Fruit fly (Drosophila melanogaster) whole organism, prepupa: Measurements from ENCODE around the gene Karl.
"Not testable (repeated sequence)": the region's sequence is repeated elsewhere in the genome, so short reads cannot be mapped to it uniquely, and the experiment has no call there.

Source experiments
- CG10631 ChIP-seq: fragments of 200-800 bp; sonication (Bioruptor generic); optimal IDR thresholded peaks from 2 replicates; lab custom pipeline; 2016; ENCODE audit warnings: missing biosample characterization, missing genetic modification characterization
- CG10669 ChIP-seq: fragments of 200-800 bp; sonication (Bioruptor generic); optimal IDR thresholded peaks from 3 replicates; lab custom pipeline; 2018; ENCODE audit warnings: missing biosample characterization, mild to moderate bottlenecking, missing genetic modification characterization, moderate library complexity
- CG11762 ChIP-seq: fragments of 200-800 bp; sonication (Bioruptor generic); optimal IDR thresholded peaks from 3 replicates; lab custom pipeline; 2016; ENCODE audit warnings: missing biosample characterization, missing genetic modification characterization; ENCODE audit not compliant: insufficient read depth
- CG11902 ChIP-seq: fragments of 200-800 bp; sonication (Bioruptor generic); optimal IDR thresholded peaks from 3 replicates; lab custom pipeline; 2016; ENCODE audit warnings: missing biosample characterization, missing genetic modification characterization
- CG16779 ChIP-seq: fragments of 200-800 bp; sonication (Bioruptor generic); optimal IDR thresholded peaks from 3 replicates; lab custom pipeline; 2017; ENCODE audit warnings: missing biosample characterization, mild to moderate bottlenecking, missing genetic modification characterization
- CG3032 ChIP-seq: fragments of 200-800 bp; optimal IDR thresholded peaks from 2 replicates; lab custom pipeline; 2019; ENCODE audit warnings: missing biosample characterization, mild to moderate bottlenecking, missing genetic modification characterization, moderate library complexity
- CG32006 ChIP-seq: fragments of 200-800 bp; sonication (Bioruptor generic); optimal IDR thresholded peaks from 3 replicates; lab custom pipeline; 2017; ENCODE audit warnings: missing biosample characterization, mild to moderate bottlenecking, missing genetic modification characterization
- CG34406 ChIP-seq: fragments of 200-800 bp; sonication (Bioruptor generic); optimal IDR thresholded peaks from 3 replicates; lab custom pipeline; 2016; ENCODE audit warnings: missing biosample characterization, missing genetic modification characterization
- CG4318 ChIP-seq: fragments of 200-800 bp; sonication (Bioruptor generic); optimal IDR thresholded peaks from 3 replicates; lab custom pipeline; 2017; ENCODE audit warnings: missing biosample characterization, mild to moderate bottlenecking, missing genetic modification characterization
- CG6276 ChIP-seq: fragments of 200-800 bp; sonication (Bioruptor generic); optimal IDR thresholded peaks from 2 replicates; lab custom pipeline; 2017; ENCODE audit warnings: missing biosample characterization, mild to moderate bottlenecking, missing genetic modification characterization
- CG7368 ChIP-seq: fragments of 200-800 bp; sonication (Bioruptor generic); optimal IDR thresholded peaks from 3 replicates; lab custom pipeline; 2016; ENCODE audit warnings: missing biosample characterization, missing genetic modification characterization
- CG8319 ChIP-seq: fragments of 200-800 bp; sonication (Bioruptor generic); optimal IDR thresholded peaks from 3 replicates; lab custom pipeline; 2016; ENCODE audit warnings: missing biosample characterization, missing genetic modification characterization
- CG9139 ChIP-seq: fragments of 200-800 bp; sonication (Bioruptor generic); optimal IDR thresholded peaks from 3 replicates; lab custom pipeline; 2017; ENCODE audit warnings: missing biosample characterization, mild to moderate bottlenecking, missing genetic modification characterization
- Eip75B ChIP-seq: fragments of 200-800 bp; sonication (Bioruptor generic); optimal IDR thresholded peaks from 3 replicates; lab custom pipeline; 2016; ENCODE audit warnings: missing biosample characterization, missing genetic modification characterization
- Eip93F ChIP-seq: fragments of 200-800 bp; sonication (Bioruptor generic); optimal IDR thresholded peaks from 2 replicates; lab custom pipeline; 2016; ENCODE audit warnings: missing biosample characterization, mild to moderate bottlenecking, missing genetic modification characterization
- Ets21C ChIP-seq: fragments of 200-800 bp; sonication (Bioruptor generic); optimal IDR thresholded peaks from 3 replicates; lab custom pipeline; 2016; ENCODE audit warnings: missing biosample characterization, missing genetic modification characterization
- Gug ChIP-seq: fragments of 200-800 bp; sonication (Bioruptor generic); IDR thresholded peaks from 2 replicates; pipeline ENCODE4 v1.3.6; 2022; ENCODE audit warnings: missing biosample characterization, missing genetic modification characterization
- Hr38 ChIP-seq: sonication (Bioruptor generic); optimal IDR thresholded peaks from 2 replicates; lab custom pipeline; 2016; ENCODE audit warnings: missing biosample characterization, missing genetic modification characterization
- Hr4 ChIP-seq: fragments of 200-800 bp; sonication (Bioruptor generic); optimal IDR thresholded peaks from 3 replicates; lab custom pipeline; 2016; ENCODE audit warnings: missing biosample characterization, missing genetic modification characterization
- Lpt ChIP-seq: fragments of 200-800 bp; sonication (Bioruptor generic); optimal IDR thresholded peaks from 3 replicates; lab custom pipeline; 2016; ENCODE audit warnings: missing biosample characterization, missing genetic modification characterization
- OdsH ChIP-seq: fragments of 200-800 bp; sonication (Bioruptor generic); optimal IDR thresholded peaks from 3 replicates; lab custom pipeline; 2016; ENCODE audit warnings: missing biosample characterization, missing genetic modification characterization
- Sox14 ChIP-seq: fragments of 200-800 bp; sonication (Bioruptor generic); optimal IDR thresholded peaks from 3 replicates; lab custom pipeline; 2016; ENCODE audit warnings: missing biosample characterization, missing genetic modification characterization
- Sox15 ChIP-seq: fragments of 200-800 bp; sonication (Bioruptor generic); optimal IDR thresholded peaks from 3 replicates; lab custom pipeline; 2016; ENCODE audit warnings: missing biosample characterization, missing genetic modification characterization
- achi ChIP-seq: fragments of 200-800 bp; sonication (Bioruptor generic); optimal IDR thresholded peaks from 3 replicates; lab custom pipeline; 2016; ENCODE audit warnings: missing biosample characterization, missing genetic modification characterization
- acj6 ChIP-seq: fragments of 200-800 bp; sonication (Bioruptor generic); optimal IDR thresholded peaks from 3 replicates; lab custom pipeline; 2016; ENCODE audit warnings: missing biosample characterization, missing genetic modification characterization
- cyc ChIP-seq: fragments of 200-800 bp; sonication (Bioruptor generic); optimal IDR thresholded peaks from 3 replicates; lab custom pipeline; 2016; ENCODE audit warnings: missing biosample characterization, missing genetic modification characterization
- dsx ChIP-seq: fragments of 200-800 bp; optimal IDR thresholded peaks from 3 replicates; lab custom pipeline; 2019; ENCODE audit warnings: missing biosample characterization, mild to moderate bottlenecking, missing genetic modification characterization, moderate library complexity; ENCODE audit not compliant: poor library complexity, severe bottlenecking
- eg ChIP-seq: fragments of 200-800 bp; sonication (Bioruptor generic); IDR thresholded peaks from 3 replicates; pipeline ENCODE4 v1.3.6; 2022; ENCODE audit warnings: missing biosample characterization, missing genetic modification characterization
- esn ChIP-seq: fragments of 200-800 bp; sonication (Bioruptor generic); optimal IDR thresholded peaks from 2 replicates; lab custom pipeline; 2016; ENCODE audit warnings: missing biosample characterization, mild to moderate bottlenecking, missing genetic modification characterization, moderate library complexity
- fd59A ChIP-seq: fragments of 200-800 bp; sonication (Bioruptor generic); optimal IDR thresholded peaks from 2 replicates; lab custom pipeline; 2017; ENCODE audit warnings: missing biosample characterization, mild to moderate bottlenecking, missing genetic modification characterization, missing genetic modification reagents
- fd85E ChIP-seq: fragments of 200-800 bp; sonication (Bioruptor generic); optimal IDR thresholded peaks from 3 replicates; lab custom pipeline; 2016; ENCODE audit warnings: missing biosample characterization, missing genetic modification characterization
- fkh ChIP-seq: fragments of 200-800 bp; sonication (Bioruptor generic); optimal IDR thresholded peaks from 3 replicates; lab custom pipeline; 2017; ENCODE audit warnings: missing biosample characterization, mild to moderate bottlenecking, missing genetic modification characterization, moderate library complexity
- lz ChIP-seq: fragments of 200-800 bp; sonication (Bioruptor generic); optimal IDR thresholded peaks from 3 replicates; lab custom pipeline; 2016; ENCODE audit warnings: missing biosample characterization, missing genetic modification characterization
- pdm3 ChIP-seq: fragments of 200-800 bp; sonication (Bioruptor generic); optimal IDR thresholded peaks from 3 replicates; lab custom pipeline; 2016; ENCODE audit warnings: missing biosample characterization, missing genetic modification characterization
- spab ChIP-seq: fragments of 200-800 bp; sonication (Bioruptor generic); optimal IDR thresholded peaks from 2 replicates; lab custom pipeline; 2017; ENCODE audit warnings: missing biosample characterization, mild to moderate bottlenecking, missing genetic modification characterization, missing genetic modification reagents
- svp ChIP-seq: fragments of 200-800 bp; sonication (Bioruptor generic); peaks from one replicate; lab custom pipeline; 2016; ENCODE audit warnings: missing biosample characterization, missing genetic modification characterization
- vri ChIP-seq: fragments of 200-800 bp; sonication (Bioruptor generic); optimal IDR thresholded peaks from 3 replicates; lab custom pipeline; 2016; ENCODE audit warnings: missing biosample characterization, mild to moderate bottlenecking, missing genetic modification characterization

Gene Karl

DNA sequence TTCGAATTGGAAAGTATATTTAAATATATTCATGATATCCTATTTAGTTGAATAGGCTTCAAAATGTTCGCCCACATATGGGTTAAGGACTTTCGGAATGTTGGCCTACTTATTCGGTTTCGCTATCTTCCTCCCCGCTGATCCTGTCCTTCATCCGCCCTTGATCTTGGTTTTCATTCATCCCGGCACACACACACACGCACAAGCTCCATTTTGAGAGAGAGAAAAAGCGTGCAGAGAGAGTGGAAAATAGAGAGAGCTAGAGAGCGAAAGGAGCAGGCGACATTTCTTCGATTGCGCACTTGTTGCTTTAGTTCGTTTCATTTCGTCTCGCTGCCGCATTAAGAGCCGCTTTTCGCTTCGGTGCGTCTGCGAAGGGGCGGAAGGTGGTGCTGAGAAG is at the start of gene Karl:
Gene Karl, plus strand, starts transcription at position 301 of the 400 bp plus-strand sequence.
- TF ChIP-seq CG6276 (GFP tag; lab: Kevin White, UChicago) (no peak), vri (GFP tag; lab: Kevin White, UChicago) (no peak), fkh (GFP tag; lab: Kevin White, UChicago) (no peak), dsx (GFP tag; lab: Kevin White, UChicago) (no peak), Eip75B (GFP tag; lab: Kevin White, UChicago) (no peak), CG9139 (no peak), CG10631 (GFP tag; lab: Kevin White, UChicago) (no peak), spab (GFP tag; lab: Kevin White, UChicago) (no peak), CG32006 (GFP tag; lab: Kevin White, UChicago) (no peak), pdm3 (GFP tag; lab: Kevin White, UChicago) (no peak), svp (no peak), CG7368 (no peak), Hr38 (GFP tag; lab: Kevin White, UChicago) (no peak)

DNA sequence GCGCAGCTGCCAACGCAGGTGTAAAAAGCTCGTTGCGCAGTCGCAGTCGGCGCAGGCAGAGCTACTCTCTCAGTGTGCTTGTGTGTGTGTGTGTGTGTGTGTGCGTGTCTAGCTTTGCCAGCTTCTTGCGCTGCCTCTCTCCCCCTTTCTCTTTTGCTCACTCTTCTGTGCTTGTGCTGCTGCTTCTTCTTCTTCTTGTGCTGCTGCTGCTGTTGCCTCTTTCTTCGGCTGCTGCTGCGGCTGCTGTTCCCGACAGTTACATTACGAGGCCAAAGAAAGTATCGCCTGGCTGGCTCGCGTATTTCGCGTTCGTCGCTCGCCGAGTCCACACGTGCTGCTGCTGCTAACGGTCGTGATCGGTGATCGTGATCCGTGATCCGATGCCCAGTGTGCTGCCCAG is 33.2 kb upstream of the Karl start, which contains the start of gene m:
Gene m, plus strand, starts transcription at position 301 of the 400 bp plus-strand sequence.
- TF ChIP-seq fd85E (GFP tag; lab: Kevin White, UChicago); esn; fd59A (GFP tag; lab: Kevin White, UChicago): not testable (repeated sequence)

DNA sequence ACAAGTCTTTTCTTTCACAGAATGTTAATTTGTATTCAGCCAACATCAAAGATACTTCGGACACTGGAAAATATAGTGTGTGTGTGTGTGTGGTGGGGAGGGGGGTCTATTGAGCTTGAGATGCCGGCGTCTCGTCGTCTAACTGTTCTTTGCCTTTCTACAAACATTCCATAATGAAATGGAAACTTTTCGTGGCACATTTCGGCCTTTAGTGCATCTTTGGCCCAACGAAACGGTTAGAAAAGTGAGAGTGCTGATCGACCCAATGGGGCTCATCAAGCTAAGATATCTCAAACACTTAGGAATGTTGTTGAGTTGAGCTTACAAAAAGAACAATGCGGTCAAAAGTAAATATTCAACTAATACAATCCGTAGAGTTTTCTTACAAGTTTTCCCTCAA is 30.3 kb upstream of the Karl start:
- TF ChIP-seq Sox15 (GFP tag; lab: Kevin White, UChicago) (no peak), Gug (GFP tag; lab: Robert Waterston, UW) (no peak), CG11762 (GFP tag; lab: Kevin White, UChicago) (no peak), Hr4 (GFP tag; lab: Kevin White, UChicago) (no peak), Lpt (no peak), achi (GFP tag; lab: Kevin White, UChicago) (no peak), CG16779 (tag; lab: Kevin White, UChicago) (no peak), svp (no peak), CG10631 (GFP tag; lab: Kevin White, UChicago) (no peak), acj6 (no peak)

DNA sequence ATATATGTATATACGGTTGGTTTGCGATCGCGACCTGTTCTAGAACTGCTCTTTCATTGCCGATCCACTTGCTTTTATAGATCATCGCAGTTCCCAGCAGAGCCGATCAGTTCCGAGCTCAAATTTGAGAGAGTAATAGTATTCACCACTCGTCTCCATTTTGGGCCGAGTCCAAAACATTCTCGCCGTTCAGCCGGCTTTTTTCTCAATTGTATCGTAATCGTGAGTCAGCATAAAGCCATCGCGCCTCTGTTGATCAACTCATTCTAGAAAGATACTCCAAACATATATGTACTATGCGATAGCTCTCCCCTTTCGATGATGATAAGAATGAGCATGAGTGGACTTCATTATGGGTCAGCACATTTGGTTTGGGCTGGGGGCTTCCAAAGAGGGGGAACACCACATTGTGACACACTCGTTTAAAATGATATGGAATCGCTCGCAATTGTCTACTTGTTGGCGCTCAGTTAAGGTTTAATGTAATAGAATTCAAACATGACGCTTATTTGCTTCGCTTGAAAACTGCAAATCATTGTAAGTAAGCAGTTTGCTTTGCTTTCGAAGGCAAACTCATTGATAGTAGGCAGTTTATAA is 22.5 kb upstream of the Karl start, which contains the start of gene CG9360:
Gene CG9360, minus strand, starts transcription at position 51 of the 597 bp plus-strand sequence.
- no peak for TF ChIP-seq CG32006 (GFP tag; lab: Kevin White, UChicago)
- no peak for TF ChIP-seq Sox14 (GFP tag; lab: Kevin White, UChicago)
- TF ChIP-seq CG9139 = no peak
- no peak for TF ChIP-seq CG4318 (GFP tag; lab: Kevin White, UChicago)
- no peak for TF ChIP-seq CG3032
- TF ChIP-seq cyc (GFP tag; lab: Kevin White, UChicago) = no peak
- no peak for TF ChIP-seq pdm3 (GFP tag; lab: Kevin White, UChicago)
- no peak for TF ChIP-seq eg (GFP tag; lab: Robert Waterston, UW)
- no peak for TF ChIP-seq CG11902 (GFP tag; lab: Kevin White, UChicago)
- TF ChIP-seq CG16779 (tag; lab: Kevin White, UChicago) = no peak

DNA sequence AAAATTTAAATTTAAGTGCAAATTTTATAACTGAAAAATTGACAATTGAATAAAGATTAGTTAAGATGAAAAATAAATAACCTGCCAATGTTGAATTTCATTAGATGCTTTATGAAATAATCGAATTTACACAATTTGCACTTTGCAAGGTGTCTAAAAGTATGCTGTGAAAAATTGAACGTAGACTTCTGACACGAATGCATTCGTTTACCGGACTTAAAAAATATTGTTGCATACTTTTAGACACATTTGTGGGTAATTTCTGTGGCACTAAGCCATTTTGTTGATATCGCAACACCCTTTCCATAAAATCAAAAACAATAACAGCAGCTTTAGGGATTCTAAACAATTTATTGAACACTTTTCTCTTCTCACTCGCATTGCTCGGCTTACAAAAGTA is 17.7 kb upstream of the Karl start:
- no peak for TF ChIP-seq CG8319
- no peak for TF ChIP-seq OdsH (GFP tag; lab: Kevin White, UChicago)
- TF ChIP-seq CG10669 (GFP tag; lab: Kevin White, UChicago) = no peak
- no peak for TF ChIP-seq Gug (GFP tag; lab: Robert Waterston, UW)
- no peak for TF ChIP-seq fd85E (GFP tag; lab: Kevin White, UChicago)
- TF ChIP-seq Hr38 (GFP tag; lab: Kevin White, UChicago) = no peak
- no peak for TF ChIP-seq lz (GFP tag; lab: Kevin White, UChicago)
- no peak for TF ChIP-seq CG6276 (GFP tag; lab: Kevin White, UChicago)
- TF ChIP-seq esn = no peak
- no peak for TF ChIP-seq Ets21C (GFP tag; lab: Kevin White, UChicago)
- no peak for TF ChIP-seq Eip75B (GFP tag; lab: Kevin White, UChicago)
- no peak for TF ChIP-seq CG34406 (GFP tag; lab: Kevin White, UChicago)
- no peak for TF ChIP-seq svp
- TF ChIP-seq Eip93F (GFP tag; lab: Kevin White, UChicago) = no peak
- no peak for TF ChIP-seq CG11902 (GFP tag; lab: Kevin White, UChicago)
- TF ChIP-seq, all 60 proteins: peak for 0
